Worm (Caenorhabditis elegans): Measurements from ENCODE around the gene srh-229.

DNA sequence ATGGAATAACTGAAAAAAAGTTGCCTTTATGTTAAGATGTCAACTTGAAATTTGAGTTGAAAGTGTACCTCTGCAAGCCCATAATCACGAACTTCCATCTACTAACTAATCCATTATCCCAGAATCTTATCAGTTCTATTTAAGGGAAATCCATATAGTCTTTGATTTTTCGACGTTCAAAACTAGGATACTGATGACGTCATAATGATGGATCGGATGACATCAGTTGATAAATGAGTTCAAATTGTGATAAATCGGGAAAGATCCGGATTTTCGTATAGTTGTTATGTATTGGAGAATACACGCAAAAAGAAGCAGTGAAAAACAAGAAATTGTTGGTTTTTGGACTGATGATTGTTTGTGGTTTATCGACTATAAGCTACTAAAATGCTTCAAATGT, 39.6 kb upstream of the srh-229 start:
- TF ChIP-seq flh-1 (GFP tag; optimal IDR thresholded peaks at IDR 0.05), result no peak
- TF ChIP-seq snpc-4 (tag; optimal IDR thresholded peaks at IDR 0.05), result no peak
- no peak for TF ChIP-seq unc-62 (GFP tag; optimal IDR thresholded peaks at IDR 0.05)
- no peak for TF ChIP-seq lsy-2 (tag; optimal IDR thresholded peaks at IDR 0.05)
- TF ChIP-seq mep-1 (tag; optimal IDR thresholded peaks at IDR 0.05), result no peak
- TF ChIP-seq nhr-28 (tag; optimal IDR thresholded peaks at IDR 0.05), result no peak
- no peak for TF ChIP-seq pha-4 (tag; optimal IDR thresholded peaks at IDR 0.05)

All from whole organism, mixed stage, embryonic.